Fruit fly (Drosophila melanogaster) whole organism, embryonic: ENCODE data around the gene Lip3.

Experiments used
- B-H1 ChIP-seq: fragments of 200-800 bp; sonication (Bioruptor generic); IDR thresholded peaks from 3 replicates; pipeline ENCODE4 v1.3.6; 2022; ENCODE audit warnings: missing biosample characterization, missing genetic modification characterization
- Bteb2 ChIP-seq: fragments of 200-800 bp; sonication (Bioruptor generic); optimal IDR thresholded peaks from 2 replicates; lab custom pipeline; 2016; ENCODE audit warnings: missing biosample characterization, missing genetic modification characterization
- CG10267 ChIP-seq: fragments of 200-800 bp; sonication (Bioruptor generic); optimal IDR thresholded peaks from 2 replicates; lab custom pipeline; 2018; ENCODE audit warnings: missing biosample characterization, mild to moderate bottlenecking, missing genetic modification characterization, moderate library complexity
- CG11504 ChIP-seq: fragments of 200-800 bp; sonication (Bioruptor generic); optimal IDR thresholded peaks from 3 replicates; lab custom pipeline; 2019; ENCODE audit warnings: missing biosample characterization, mild to moderate bottlenecking, missing genetic modification characterization, moderate library complexity
- CG14441 ChIP-seq: fragments of 200-800 bp; sonication (Bioruptor generic); IDR thresholded peaks from 2 replicates; pipeline ENCODE4 v1.3.6; 2022; ENCODE audit warnings: missing biosample characterization, missing genetic modification characterization
- CG15601 ChIP-seq: fragments of 200-800 bp; sonication (Bioruptor generic); optimal IDR thresholded peaks from 3 replicates; lab custom pipeline; 2019; ENCODE audit warnings: missing biosample characterization, mild to moderate bottlenecking, missing genetic modification characterization, moderate library complexity
- CG15696 ChIP-seq: fragments of 200-800 bp; sonication (Bioruptor generic); optimal IDR thresholded peaks from 2 replicates; lab custom pipeline; 2019; ENCODE audit warnings: missing biosample characterization, mild to moderate bottlenecking, missing genetic modification characterization, moderate library complexity
- CG17186 ChIP-seq: fragments of 200-800 bp; sonication (Bioruptor generic); optimal IDR thresholded peaks from 3 replicates; lab custom pipeline; 2017; ENCODE audit warnings: missing biosample characterization, missing genetic modification reagents, missing genetic modification characterization
- CG17912 ChIP-seq: fragments of 200-800 bp; sonication (Bioruptor generic); optimal IDR thresholded peaks from 2 replicates; lab custom pipeline; 2018; ENCODE audit warnings: missing biosample characterization, mild to moderate bottlenecking, missing genetic modification characterization
- CG18262 ChIP-seq: fragments of 200-800 bp; optimal IDR thresholded peaks from 3 replicates; lab custom pipeline; 2019; ENCODE audit warnings: missing biosample characterization, mild to moderate bottlenecking, missing genetic modification characterization, moderate library complexity
- CG2120 ChIP-seq: fragments of 200-800 bp; sonication (Bioruptor generic); optimal IDR thresholded peaks from 3 replicates; lab custom pipeline; 2016; ENCODE audit warnings: missing biosample characterization, missing genetic modification characterization
- CG2199 ChIP-seq: fragments of 200-800 bp; sonication (Bioruptor generic); IDR thresholded peaks from 3 replicates; pipeline ENCODE4 v1.3.6; 2022; ENCODE audit warnings: missing biosample characterization, missing genetic modification characterization
- CG2202 ChIP-seq: fragments of 200-800 bp; sonication (Bioruptor generic); optimal IDR thresholded peaks from 2 replicates; lab custom pipeline; 2018; ENCODE audit warnings: missing biosample characterization, mild to moderate bottlenecking, missing genetic modification characterization
- CG3065 ChIP-seq: fragments of 200-800 bp; sonication (Bioruptor generic); optimal IDR thresholded peaks from 2 replicates; lab custom pipeline; 2016; ENCODE audit warnings: missing biosample characterization, missing genetic modification characterization
- CG4328 ChIP-seq: fragments of 200-800 bp; sonication (Bioruptor generic); optimal IDR thresholded peaks from 3 replicates; lab custom pipeline; 2017; ENCODE audit warnings: missing biosample characterization, missing genetic modification reagents, missing genetic modification characterization
- CG4360 ChIP-seq: fragments of 200-800 bp; sonication (Bioruptor generic); IDR thresholded peaks from 2 replicates; pipeline ENCODE4 v1.3.6; 2022; ENCODE audit warnings: missing biosample characterization, missing genetic modification characterization
- CG4404 ChIP-seq: fragments of 200-800 bp; sonication (Bioruptor generic); IDR thresholded peaks from 2 replicates; pipeline ENCODE4 v1.3.6; 2022; ENCODE audit warnings: missing biosample characterization, missing genetic modification characterization
- CG4617 ChIP-seq: fragments of 200-800 bp; sonication (Bioruptor generic); optimal IDR thresholded peaks from 3 replicates; lab custom pipeline; 2016; ENCODE audit warnings: missing biosample characterization, missing genetic modification characterization, borderline replicate concordance
- CG6683 ChIP-seq: fragments of 200-800 bp; sonication (Bioruptor generic); optimal IDR thresholded peaks from 2 replicates; lab custom pipeline; 2017; ENCODE audit warnings: missing biosample characterization, mild to moderate bottlenecking, missing genetic modification characterization, missing genetic modification reagents
- CG6689 ChIP-seq: fragments of 200-800 bp; sonication (Bioruptor generic); IDR thresholded peaks from 2 replicates; pipeline ENCODE4 v1.3.6; 2022; ENCODE audit warnings: missing biosample characterization, missing genetic modification characterization
- CG6765 ChIP-seq: fragments of 200-800 bp; sonication (Bioruptor generic); optimal IDR thresholded peaks from 3 replicates; lab custom pipeline; 2017; ENCODE audit warnings: missing biosample characterization, mild to moderate bottlenecking, missing genetic modification characterization
- CG7271 ChIP-seq: fragments of 200-800 bp; sonication (Bioruptor generic); optimal IDR thresholded peaks from 2 replicates; lab custom pipeline; 2018; ENCODE audit warnings: missing biosample characterization, mild to moderate bottlenecking, missing genetic modification characterization, moderate library complexity
- CG8388 ChIP-seq: fragments of 200-800 bp; sonication (Bioruptor generic); optimal IDR thresholded peaks from 2 replicates; lab custom pipeline; 2019; ENCODE audit warnings: missing biosample characterization, mild to moderate bottlenecking, missing genetic modification characterization, moderate library complexity
- CG8765 ChIP-seq: fragments of 200-800 bp; sonication (Bioruptor generic); IDR thresholded peaks from 2 replicates; pipeline ENCODE4 v1.3.6; 2022; ENCODE audit warnings: missing biosample characterization, missing genetic modification characterization
- Gsc ChIP-seq: fragments of 200-800 bp; sonication (Bioruptor generic); IDR thresholded peaks from 2 replicates; pipeline ENCODE4 v1.3.6; 2022; ENCODE audit warnings: missing biosample characterization, missing genetic modification characterization
- Hr39 ChIP-seq: fragments of >200 bp; optimal IDR thresholded peaks from 2 replicates; lab custom pipeline; 2017
- Lhr ChIP-seq: fragments of 200-800 bp; sonication (Bioruptor generic); optimal IDR thresholded peaks from 3 replicates; lab custom pipeline; 2017; ENCODE audit warnings: mild to moderate bottlenecking, missing biosample characterization, missing genetic modification reagents, missing genetic modification characterization
- Lim3 ChIP-seq: fragments of 200-800 bp; sonication (Bioruptor generic); IDR thresholded peaks from 2 replicates; pipeline ENCODE4 v1.3.6; 2022; ENCODE audit warnings: missing biosample characterization, missing genetic modification characterization
- MTF-1 ChIP-seq: fragments of 200-800 bp; sonication (Bioruptor generic); optimal IDR thresholded peaks from 2 replicates; lab custom pipeline; 2018; ENCODE audit warnings: missing biosample characterization, mild to moderate bottlenecking, missing genetic modification characterization, borderline replicate concordance
- Mad ChIP-seq: fragments of 200-800 bp; sonication (Bioruptor generic); optimal IDR thresholded peaks from 2 replicates; lab custom pipeline; 2016; ENCODE audit warnings: missing biosample characterization, missing genetic modification characterization
- NFAT ChIP-seq: fragments of 200-800 bp; sonication (Bioruptor generic); IDR thresholded peaks from 2 replicates; pipeline ENCODE4 v1.3.6; 2022; ENCODE audit warnings: missing biosample characterization, missing genetic modification characterization
- Neu2 ChIP-seq: fragments of 200-800 bp; sonication (Bioruptor generic); optimal IDR thresholded peaks from 3 replicates; lab custom pipeline; 2016; ENCODE audit warnings: missing biosample characterization, missing genetic modification characterization, borderline replicate concordance
- Ptx1 ChIP-seq: fragments of 200-800 bp; sonication (Bioruptor generic); IDR thresholded peaks from 2 replicates; pipeline ENCODE4 v1.3.6; 2022; ENCODE audit warnings: missing biosample characterization, missing genetic modification characterization
- Side ChIP-seq: fragments of 200-800 bp; sonication (Bioruptor generic); optimal IDR thresholded peaks from 2 replicates; lab custom pipeline; 2016; ENCODE audit warnings: missing biosample characterization, missing genetic modification characterization
- ap ChIP-seq: fragments of 200-800 bp; sonication (Bioruptor generic); IDR thresholded peaks from 2 replicates; pipeline ENCODE4 v1.3.6; 2022; ENCODE audit warnings: missing biosample characterization, missing genetic modification characterization
- esg ChIP-seq: fragments of 200-800 bp; sonication (Bioruptor generic); conservative IDR thresholded peaks from 2 replicates; pipeline ENCODE4 v1.3.6; 2022; ENCODE audit warnings: missing biosample characterization, missing genetic modification characterization
- gt ChIP-seq: fragments of 200-800 bp; sonication (Bioruptor generic); IDR thresholded peaks from 2 replicates; pipeline ENCODE4 v1.3.6; 2022; ENCODE audit warnings: missing biosample characterization, missing genetic modification characterization
- lilli ChIP-seq: fragments of 200-800 bp; sonication (Bioruptor generic); optimal IDR thresholded peaks from 3 replicates; lab custom pipeline; 2016; ENCODE audit warnings: missing biosample characterization, missing genetic modification characterization
- mld ChIP-seq: fragments of 200-800 bp; sonication (Bioruptor generic); IDR thresholded peaks from 3 replicates; pipeline ENCODE4 v1.3.6; 2022; ENCODE audit warnings: missing biosample characterization, missing genetic modification characterization; ENCODE audit not compliant: partially characterized antibody
- nerfin-1 ChIP-seq: fragments of 200-800 bp; sonication (Bioruptor generic); optimal IDR thresholded peaks from 3 replicates; lab custom pipeline; 2019; ENCODE audit warnings: missing biosample characterization, mild to moderate bottlenecking, missing genetic modification characterization, moderate library complexity
- nmo ChIP-seq: fragments of 200-800 bp; sonication (Bioruptor generic); optimal IDR thresholded peaks from 2 replicates; lab custom pipeline; 2018; ENCODE audit warnings: missing biosample characterization, mild to moderate bottlenecking, missing genetic modification characterization, moderate library complexity
- nom ChIP-seq: fragments of 200-800 bp; sonication (Bioruptor generic); optimal IDR thresholded peaks from 2 replicates; lab custom pipeline; 2017; ENCODE audit warnings: missing biosample characterization, missing genetic modification characterization, mild to moderate bottlenecking, moderate library complexity, missing genetic modification reagents
- row ChIP-seq: fragments of 200-800 bp; sonication (Bioruptor generic); IDR thresholded peaks from 3 replicates; pipeline ENCODE4 v1.3.6; 2022; ENCODE audit warnings: missing biosample characterization, missing genetic modification characterization
- sc ChIP-seq, 3 experiments: fragments of >200 bp in 2 of 3; fragments of 200-800 bp in 1 of 3; sonication (Bioruptor generic) in 1 of 3; optimal IDR thresholded peaks; 2 replicates in 2 of 3; 3 replicates in 1 of 3; lab custom pipeline; 2017; ENCODE audit warnings: mild to moderate bottlenecking in 1 of 3, missing biosample characterization in 1 of 3, missing genetic modification characterization in 1 of 3, missing genetic modification reagents in 1 of 3
- sens ChIP-seq: fragments of 200-800 bp; sonication (Bioruptor generic); peaks from one replicate; lab custom pipeline; 2016; ENCODE audit warnings: missing biosample characterization, missing genetic modification characterization
- stwl ChIP-seq: fragments of 200-800 bp; sonication (Bioruptor generic); optimal IDR thresholded peaks from 3 replicates; lab custom pipeline; 2018; ENCODE audit warnings: missing biosample characterization, mild to moderate bottlenecking, missing genetic modification characterization, moderate library complexity
- tup ChIP-seq: fragments of 200-800 bp; sonication (Bioruptor generic); optimal IDR thresholded peaks from 2 replicates; lab custom pipeline; 2016; ENCODE audit warnings: missing biosample characterization, mild to moderate bottlenecking, missing genetic modification characterization, moderate library complexity
- unpg ChIP-seq: fragments of 200-800 bp; sonication (Bioruptor generic); optimal IDR thresholded peaks from 3 replicates; lab custom pipeline; 2018; ENCODE audit warnings: missing biosample characterization, mild to moderate bottlenecking, missing genetic modification characterization, moderate library complexity
- zf30C ChIP-seq: fragments of 200-800 bp; sonication (Bioruptor generic); optimal IDR thresholded peaks from 3 replicates; lab custom pipeline; 2018; ENCODE audit warnings: missing biosample characterization, mild to moderate bottlenecking, missing genetic modification characterization
- zfh2 ChIP-seq: fragments of 200-800 bp; sonication (Bioruptor generic); optimal IDR thresholded peaks from 2 replicates; lab custom pipeline; 2016; ENCODE audit warnings: missing biosample characterization, missing genetic modification characterization

Gene Lip3

dm6 chr3R:13404841-13405441 is 33.2 kb upstream of the Lip3 start, which contains the start of gene yellow-e3:
Gene yellow-e3 (minus strand): TSS chr3R:13404870.
- TF ChIP-seq sc (optimal IDR thresholded peaks at IDR 0.05; lab: Kevin White, UChicago) (no peak), sc (GFP tag; optimal IDR thresholded peaks at IDR 0.05; lab: Kevin White, UChicago) (peak; percentile 5), NFAT (GFP tag; lab: Robert Waterston, UW) (no peak), Lhr (no peak), zfh2 (no peak), CG2202 (tag; lab: Kevin White, UChicago) (peak; percentile 38), mld (GFP tag; lab: Robert Waterston, UW) (no peak), CG3065 (GFP tag; lab: Kevin White, UChicago) (no peak), MTF-1 (GFP tag; lab: Kevin White, UChicago) (no peak), B-H1 (GFP tag; lab: Robert Waterston, UW) (no peak), CG15601 (tag; lab: Kevin White, UChicago) (peak; percentile 24), CG18262 (tag; lab: Kevin White, UChicago) (peak; percentile 68), esg (no peak), sens (GFP tag; lab: Kevin White, UChicago) (peak; percentile 61), nmo (GFP tag; lab: Kevin White, UChicago) (peak; percentile 41), CG2199 (no peak), CG4617 (GFP tag; lab: Kevin White, UChicago) (no peak), CG8765 (GFP tag; lab: Robert Waterston, UW) (peak; percentile 39; the same call in 1 of the 2 replicates), row (GFP tag; lab: Robert Waterston, UW) (peak; percentile 53), Mad (GFP tag; lab: Kevin White, UChicago) (no peak), CG17186 (GFP tag; lab: Kevin White, UChicago) (no peak), nom (no peak), CG17912 (GFP tag; lab: Kevin White, UChicago) (no peak), nerfin-1 (tag; lab: Kevin White, UChicago) (no peak), gt (GFP tag; lab: Robert Waterston, UW) (no peak), Bteb2 (GFP tag; lab: Kevin White, UChicago) (no peak), Neu2 (GFP tag; lab: Kevin White, UChicago) (no peak), tup (GFP tag; lab: Kevin White, UChicago) (no peak), Hr39 (lab: Kevin White, UChicago) (no peak), CG10267 (tag; lab: Kevin White, UChicago) (peak; percentile 71), CG7271 (tag; lab: Kevin White, UChicago) (peak; percentile 86), Ptx1 (GFP tag; lab: Robert Waterston, UW) (no peak), CG4360 (GFP tag; lab: Robert Waterston, UW) (no peak), CG11504 (tag; lab: Kevin White, UChicago) (peak; percentile 6), Lim3 (GFP tag; lab: Robert Waterston, UW) (no peak), stwl (tag; lab: Kevin White, UChicago) (peak; percentile 11), CG14441 (GFP tag; lab: Robert Waterston, UW) (no peak), CG6765 (GFP tag; lab: Kevin White, UChicago) (no peak), CG2120 (GFP tag; lab: Kevin White, UChicago) (no peak), zf30C (GFP tag; lab: Kevin White, UChicago) (peak; percentile 95), ap (GFP tag; lab: Robert Waterston, UW) (no peak), Gsc (GFP tag; lab: Robert Waterston, UW) (no peak), CG6683 (GFP tag; lab: Kevin White, UChicago) (no peak), CG6689 (GFP tag; lab: Robert Waterston, UW) (no peak), CG4328 (no peak), CG8388 (GFP tag; lab: Kevin White, UChicago) (no peak), lilli (GFP tag; lab: Kevin White, UChicago) (no peak), CG15696 (peak; percentile 90), Side (no peak), CG4404 (GFP tag; lab: Robert Waterston, UW) (peak; percentile 73), unpg (peak; percentile 16)
